Fruit fly (Drosophila melanogaster): ENCODE data around the gene ppk22.

Gene ppk22

DNA sequence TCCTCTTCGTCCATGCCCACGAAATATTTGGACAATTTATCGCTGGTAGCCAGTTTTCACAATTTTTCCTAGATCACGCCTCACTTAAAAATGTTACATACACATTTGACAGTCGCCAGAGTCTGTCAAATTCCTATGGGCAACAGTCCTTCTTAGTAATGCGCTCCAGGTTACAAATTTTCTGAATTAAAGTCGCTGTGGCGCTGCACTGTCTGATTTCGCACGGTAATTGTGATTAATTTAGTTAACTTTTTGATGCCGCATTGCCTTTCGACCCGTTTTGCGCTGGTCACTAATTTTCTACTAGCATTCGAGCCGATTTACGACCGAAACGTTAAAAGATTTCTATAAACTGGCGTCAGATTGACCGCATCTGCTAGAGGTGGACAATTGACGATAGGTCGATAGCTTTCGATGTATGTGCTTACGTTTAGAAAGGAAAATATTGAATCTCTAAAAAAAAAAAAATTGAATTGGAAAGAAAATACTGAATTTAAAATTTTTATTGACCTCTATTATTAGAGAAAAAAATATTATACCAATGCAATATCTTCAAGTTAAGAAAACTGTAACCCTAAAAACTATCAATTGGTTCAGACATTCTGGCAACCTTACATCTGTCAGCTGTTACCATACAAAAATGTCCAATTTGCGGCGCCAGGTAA, 45.8 kb downstream of the ppk22 start, which contains the start of the genes lili and CG34150 (continued):
- TF ChIP-seq repo (GFP tag; optimal IDR thresholded peaks at IDR 0.05) (peak; percentile 53), MTF-1 (GFP tag; optimal IDR thresholded peaks at IDR 0.05; ENCODE audit: borderline replicate concordance) (no peak), ATbp (GFP tag; optimal IDR thresholded peaks at IDR 0.05) (no peak), slp2 (GFP tag; optimal IDR thresholded peaks at IDR 0.05) (peak; percentile 29), CG10209 (GFP tag; optimal IDR thresholded peaks at IDR 0.05) (peak; percentile 56), luna (GFP tag; optimal IDR thresholded peaks at IDR 0.05) (peak; percentile 47), peb (GFP tag; IDR thresholded peaks at IDR 0.05) (peak; percentile 52; the same call in 1 of the 2 replicates), ftz-f1 (GFP tag; optimal IDR thresholded peaks at IDR 0.05) (peak; percentile 14), abd-A (tag; optimal IDR thresholded peaks at IDR 0.05) (no peak), CG33557 (GFP tag; optimal IDR thresholded peaks at IDR 0.05) (peak; percentile 76), CG6654 (GFP tag; optimal IDR thresholded peaks at IDR 0.05) (no peak), CG10565 (GFP tag; optimal IDR thresholded peaks at IDR 0.05) (no peak), NfI (GFP tag; optimal IDR thresholded peaks at IDR 0.05) (peak; percentile 69), unpg (GFP tag; optimal IDR thresholded peaks at IDR 0.05) (peak; percentile 71), Dref (GFP tag; IDR thresholded peaks at IDR 0.05) (peak; percentile 74), ken (GFP tag; IDR thresholded peaks at IDR 0.05) (peak; percentile 58; the same call in 1 of the 3 replicates), CG1647 (GFP tag; optimal IDR thresholded peaks at IDR 0.05) (peak; percentile 64), Optix (GFP tag; IDR thresholded peaks at IDR 0.05) (no peak), CG31224 (GFP tag; IDR thresholded peaks at IDR 0.05) (peak; percentile 42; the same call in 1 of the 2 replicates), Lhr (GFP tag; optimal IDR thresholded peaks at IDR 0.05) (peak; percentile 58), CG12155 (GFP tag; optimal IDR thresholded peaks at IDR 0.05) (peak; percentile 82), Sox102F (GFP tag; optimal IDR thresholded peaks at IDR 0.05) (no peak), Ada2b (GFP tag; IDR thresholded peaks at IDR 0.05) (peak; percentile 63; the same call in 1 of the 2 replicates), CG5953 (GFP tag; IDR thresholded peaks at IDR 0.05) (peak; percentile 33; the same call in 1 of the 2 replicates), CG30403 (GFP tag; optimal IDR thresholded peaks at IDR 0.05) (peak; percentile 85), CG4730 (GFP tag; IDR thresholded peaks at IDR 0.05) (peak; percentile 60), nerfin-2 (GFP tag; IDR thresholded peaks at IDR 0.05; ENCODE audit: partially characterized antibody) (no peak), CG17328 (GFP tag; IDR thresholded peaks at IDR 0.05) (peak; percentile 62), CG9817 (tag; optimal IDR thresholded peaks at IDR 0.05) (peak; percentile 77), mld (GFP tag; IDR thresholded peaks at IDR 0.05; ENCODE audit: partially characterized antibody) (no peak), Hand (GFP tag; optimal IDR thresholded peaks at IDR 0.05) (no peak), TFAM (GFP tag; optimal IDR thresholded peaks at IDR 0.05) (no peak), Dip2 (GFP tag; IDR thresholded peaks at IDR 0.05) (no peak), CG4854 (GFP tag; optimal IDR thresholded peaks at IDR 0.05) (peak; percentile 61), Bgb (GFP tag; IDR thresholded peaks at IDR 0.05; ENCODE audit: partially characterized antibody) (peak; percentile 74), MESR4 (GFP tag; optimal IDR thresholded peaks at IDR 0.05) (peak; percentile 65), Hr51 (GFP tag; optimal IDR thresholded peaks at IDR 0.05) (peak; percentile 64 to 75), CG11093 (GFP tag; IDR thresholded peaks at IDR 0.05) (peak; percentile 44; the same call in 1 of the 3 replicates), yki (optimal IDR thresholded peaks at IDR 0.05) (no peak), CG10979 (tag; optimal IDR thresholded peaks at IDR 0.05) (peak; percentile 57), Kr (GFP tag; optimal IDR thresholded peaks at IDR 0.05) (no peak), fd64A (GFP tag; optimal IDR thresholded peaks at IDR 0.05) (no peak), klu (GFP tag; IDR thresholded peaks at IDR 0.05) (peak; percentile 69), ash1 (GFP tag; optimal IDR thresholded peaks at IDR 0.05) (no peak), CG34224 (GFP tag; IDR thresholded peaks at IDR 0.05; ENCODE audit: partially characterized antibody) (peak; percentile 85), Adf1 (GFP tag; IDR thresholded peaks at IDR 0.05) (peak; percentile 44), pros (GFP tag; optimal IDR thresholded peaks at IDR 0.05) (no peak), tgo (GFP tag; IDR thresholded peaks at IDR 0.05) (peak; percentile 72), CG4360 (GFP tag; IDR thresholded peaks at IDR 0.05) (no peak)
